Fruit fly (Drosophila melanogaster) whole organism, embryonic: ENCODE data around the gene Nup160.

Experiments used
- Adf1 ChIP-seq: fragments of 200-800 bp; sonication (Bioruptor generic); IDR thresholded peaks from 2 replicates; pipeline ENCODE4 v1.3.6; 2022; ENCODE audit warnings: missing biosample characterization, missing genetic modification characterization
- B-H1 ChIP-seq: fragments of 200-800 bp; sonication (Bioruptor generic); IDR thresholded peaks from 3 replicates; pipeline ENCODE4 v1.3.6; 2022; ENCODE audit warnings: missing biosample characterization, missing genetic modification characterization
- BEAF-32 ChIP-seq: fragments of 200-800 bp; sonication (Bioruptor generic); optimal IDR thresholded peaks from 3 replicates; lab custom pipeline; 2017; ENCODE audit warnings: missing biosample characterization, missing genetic modification characterization, mild to moderate bottlenecking, moderate library complexity, missing genetic modification reagents
- C15 ChIP-seq: fragments of 200-800 bp; sonication (Bioruptor generic); IDR thresholded peaks from 3 replicates; pipeline ENCODE4 v1.3.6; 2022; ENCODE audit warnings: missing biosample characterization, missing genetic modification characterization
- CG10321 ChIP-seq: fragments of 200-800 bp; sonication (Bioruptor generic); IDR thresholded peaks from 2 replicates; pipeline ENCODE4 v1.3.6; 2022; ENCODE audit warnings: missing biosample characterization, missing genetic modification characterization
- CG12071 ChIP-seq: fragments of 200-800 bp; sonication (Bioruptor generic); optimal IDR thresholded peaks from 3 replicates; lab custom pipeline; 2018; ENCODE audit warnings: missing biosample characterization, mild to moderate bottlenecking, missing genetic modification characterization
- CG13287 ChIP-seq: fragments of 200-800 bp; sonication (Bioruptor generic); IDR thresholded peaks from 2 replicates; pipeline ENCODE4 v1.3.6; 2022; ENCODE audit warnings: missing biosample characterization, missing genetic modification characterization; ENCODE audit not compliant: partially characterized antibody
- CG14710 ChIP-seq: fragments of 200-800 bp; sonication (Bioruptor generic); optimal IDR thresholded peaks from 3 replicates; lab custom pipeline; 2019; ENCODE audit warnings: missing biosample characterization, mild to moderate bottlenecking, missing genetic modification characterization, moderate library complexity
- CG15514 ChIP-seq: fragments of 200-800 bp; sonication (Bioruptor generic); optimal IDR thresholded peaks from 3 replicates; lab custom pipeline; 2017; ENCODE audit warnings: missing biosample characterization, missing genetic modification characterization, mild to moderate bottlenecking, moderate library complexity, missing genetic modification reagents
- CG1647 ChIP-seq: fragments of 200-800 bp; sonication (Bioruptor generic); optimal IDR thresholded peaks from 3 replicates; lab custom pipeline; 2016; ENCODE audit warnings: missing biosample characterization, missing genetic modification characterization
- CG18599 ChIP-seq: fragments of 200-800 bp; sonication (Bioruptor generic); optimal IDR thresholded peaks from 3 replicates; lab custom pipeline; 2017; ENCODE audit warnings: missing biosample characterization, missing genetic modification characterization, mild to moderate bottlenecking, moderate library complexity, missing genetic modification reagents
- CG30020 ChIP-seq: fragments of 200-800 bp; optimal IDR thresholded peaks from 2 replicates; lab custom pipeline; 2019; ENCODE audit warnings: missing biosample characterization, mild to moderate bottlenecking, missing genetic modification characterization, moderate library complexity
- CG3065 ChIP-seq: fragments of 200-800 bp; sonication (Bioruptor generic); optimal IDR thresholded peaks from 2 replicates; lab custom pipeline; 2016; ENCODE audit warnings: missing biosample characterization, missing genetic modification characterization
- CG42726 ChIP-seq: fragments of 200-800 bp; sonication (Bioruptor generic); IDR thresholded peaks from 2 replicates; pipeline ENCODE4 v1.3.6; 2022; ENCODE audit warnings: missing biosample characterization, missing genetic modification characterization; ENCODE audit not compliant: partially characterized antibody
- CG9727 ChIP-seq: fragments of 200-800 bp; sonication (Bioruptor generic); optimal IDR thresholded peaks from 3 replicates; lab custom pipeline; 2017; ENCODE audit warnings: missing biosample characterization, mild to moderate bottlenecking, missing genetic modification characterization
- Dek ChIP-seq: fragments of 200-800 bp; sonication (Bioruptor generic); optimal IDR thresholded peaks from 3 replicates; lab custom pipeline; 2019; ENCODE audit warnings: missing biosample characterization, mild to moderate bottlenecking, missing genetic modification characterization, moderate library complexity
- Dll ChIP-seq: fragments of 200-800 bp; sonication (Bioruptor generic); IDR thresholded peaks from 4 replicates; pipeline ENCODE4 v1.3.6; 2022; ENCODE audit warnings: missing biosample characterization, missing genetic modification characterization; ENCODE audit not compliant: partially characterized antibody
- Dp ChIP-seq: fragments of 200-800 bp; sonication (Bioruptor generic); optimal IDR thresholded peaks from 2 replicates; lab custom pipeline; 2018; ENCODE audit warnings: missing biosample characterization, mild to moderate bottlenecking, missing genetic modification characterization, moderate library complexity
- E2f2 ChIP-seq: fragments of 200-800 bp; sonication (Bioruptor generic); IDR thresholded peaks from 2 replicates; pipeline ENCODE4 v1.3.6; 2022; ENCODE audit warnings: missing biosample characterization, missing genetic modification characterization
- Ets65A ChIP-seq: fragments of 200-800 bp; sonication (Bioruptor generic); peaks from one replicate; lab custom pipeline; 2016; ENCODE audit warnings: missing biosample characterization, missing genetic modification characterization
- Fer3 ChIP-seq: fragments of 200-800 bp; sonication (Bioruptor generic); optimal IDR thresholded peaks from 2 replicates; lab custom pipeline; 2018; ENCODE audit warnings: missing biosample characterization, mild to moderate bottlenecking, missing genetic modification characterization, moderate library complexity
- HHEX ChIP-seq: fragments of 200-800 bp; sonication (Bioruptor generic); optimal IDR thresholded peaks from 3 replicates; lab custom pipeline; 2017; ENCODE audit warnings: missing biosample characterization, mild to moderate bottlenecking, missing genetic modification characterization, missing genetic modification reagents
- Hr3 ChIP-seq: fragments of 200-800 bp; sonication (Bioruptor generic); optimal IDR thresholded peaks from 3 replicates; lab custom pipeline; 2016; ENCODE audit warnings: missing biosample characterization, missing genetic modification characterization
- Jarid2 ChIP-seq: fragments of 200-800 bp; sonication (Bioruptor generic); optimal IDR thresholded peaks from 3 replicates; lab custom pipeline; 2017; ENCODE audit warnings: mild to moderate bottlenecking, missing biosample characterization, missing genetic modification reagents, missing genetic modification characterization
- Kr ChIP-seq: fragments of 200-800 bp; sonication (Bioruptor generic); optimal IDR thresholded peaks from 2 replicates; lab custom pipeline; 2017; ENCODE audit warnings: missing biosample characterization, mild to moderate bottlenecking, missing genetic modification characterization
- Max ChIP-seq: fragments of 200-800 bp; sonication (Bioruptor generic); optimal IDR thresholded peaks from 2 replicates; lab custom pipeline; 2016; ENCODE audit warnings: missing biosample characterization, mild to moderate bottlenecking, missing genetic modification characterization
- NC2β ChIP-seq: fragments of 200-800 bp; sonication (Bioruptor generic); optimal IDR thresholded peaks from 2 replicates; lab custom pipeline; 2016; ENCODE audit warnings: missing biosample characterization, missing genetic modification characterization
- Ptx1 ChIP-seq: fragments of 200-800 bp; sonication (Bioruptor generic); IDR thresholded peaks from 2 replicates; pipeline ENCODE4 v1.3.6; 2022; ENCODE audit warnings: missing biosample characterization, missing genetic modification characterization
- Scr ChIP-seq: fragments of 200-800 bp; sonication (Bioruptor generic); IDR thresholded peaks from 2 replicates; pipeline ENCODE4 v1.3.6; 2022; ENCODE audit warnings: missing biosample characterization, missing genetic modification characterization; ENCODE audit not compliant: partially characterized antibody
- Sry-δ ChIP-seq: fragments of 200-800 bp; sonication (Bioruptor generic); optimal IDR thresholded peaks from 2 replicates; lab custom pipeline; 2016; ENCODE audit warnings: missing biosample characterization, missing genetic modification characterization
- Xbp1 ChIP-seq: fragments of 200-800 bp; sonication (Bioruptor generic); optimal IDR thresholded peaks from 3 replicates; lab custom pipeline; 2016; ENCODE audit warnings: missing biosample characterization, mild to moderate bottlenecking, missing genetic modification characterization
- amos ChIP-seq: fragments of 200-800 bp; sonication (Bioruptor generic); IDR thresholded peaks from 2 replicates; pipeline ENCODE4 v1.3.6; 2022; ENCODE audit warnings: missing biosample characterization, missing genetic modification characterization; ENCODE audit not compliant: partially characterized antibody
- br ChIP-seq: fragments of >200 bp; optimal IDR thresholded peaks from 2 replicates; lab custom pipeline; 2017
- caup ChIP-seq: fragments of 200-800 bp; sonication (Bioruptor generic); optimal IDR thresholded peaks from 3 replicates; lab custom pipeline; 2017; ENCODE audit warnings: missing biosample characterization, mild to moderate bottlenecking, missing genetic modification characterization, moderate library complexity; ENCODE audit not compliant: severe bottlenecking
- chinmo ChIP-seq: fragments of 200-800 bp; sonication (Bioruptor generic); IDR thresholded peaks from 4 replicates; pipeline ENCODE4 v1.3.6; 2022; ENCODE audit warnings: missing biosample characterization, missing genetic modification characterization; ENCODE audit not compliant: partially characterized antibody
- dmrt11E ChIP-seq: fragments of 200-800 bp; sonication (Bioruptor generic); optimal IDR thresholded peaks from 3 replicates; lab custom pipeline; 2018; ENCODE audit warnings: missing biosample characterization, mild to moderate bottlenecking, missing genetic modification characterization, moderate library complexity
- dpn ChIP-seq, 2 experiments: fragments of 200-800 bp; sonication (Bioruptor generic); optimal IDR thresholded peaks; 3 replicates each; lab custom pipeline; 2016; ENCODE audit warnings: missing biosample characterization in 2 of 2, missing genetic modification characterization in 2 of 2
- ems ChIP-seq: fragments of 200-800 bp; sonication (Bioruptor generic); optimal IDR thresholded peaks from 3 replicates; lab custom pipeline; 2016; ENCODE audit warnings: missing biosample characterization, missing genetic modification characterization
- lbe ChIP-seq: fragments of 200-800 bp; sonication (Bioruptor generic); optimal IDR thresholded peaks from 2 replicates; lab custom pipeline; 2016; ENCODE audit warnings: missing biosample characterization, mild to moderate bottlenecking, missing genetic modification characterization
- p53 ChIP-seq: fragments of 200-800 bp; sonication (Bioruptor generic); optimal IDR thresholded peaks from 2 replicates; lab custom pipeline; 2016; ENCODE audit warnings: missing biosample characterization, missing genetic modification characterization
- prd ChIP-seq, 3 experiments: fragments of >200 bp in 2 of 3; fragments of 200-800 bp in 1 of 3; sonication (Bioruptor generic) in 1 of 3; optimal IDR thresholded peaks in 2 of 3; IDR thresholded peaks in 1 of 3; 2 replicates in 2 of 3; 3 replicates in 1 of 3; pipeline versions ENCODE4 v1.3.6 to Lab custom; 2017 to 2022; ENCODE audit warnings: missing biosample characterization in 1 of 3, missing genetic modification characterization in 1 of 3
- ranshi ChIP-seq: fragments of 200-800 bp; sonication (Bioruptor generic); IDR thresholded peaks from 2 replicates; pipeline ENCODE4 v1.3.6; 2022; ENCODE audit warnings: missing biosample characterization, missing genetic modification characterization
- sim ChIP-seq: fragments of 200-800 bp; sonication (Bioruptor generic); IDR thresholded peaks from 2 replicates; pipeline ENCODE4 v1.3.6; 2022; ENCODE audit warnings: missing biosample characterization, missing genetic modification characterization
- stwl ChIP-seq: fragments of 200-800 bp; sonication (Bioruptor generic); optimal IDR thresholded peaks from 3 replicates; lab custom pipeline; 2018; ENCODE audit warnings: missing biosample characterization, mild to moderate bottlenecking, missing genetic modification characterization, moderate library complexity
- tin ChIP-seq: fragments of 200-800 bp; sonication (Bioruptor generic); optimal IDR thresholded peaks from 3 replicates; lab custom pipeline; 2016; ENCODE audit warnings: missing biosample characterization, missing genetic modification characterization
- tio ChIP-seq: fragments of 200-800 bp; sonication (Bioruptor generic); optimal IDR thresholded peaks from 2 replicates; lab custom pipeline; 2017; ENCODE audit warnings: missing biosample characterization, missing genetic modification characterization, inconsistent platforms
- zfh1 ChIP-seq: fragments of 200-800 bp; sonication (Bioruptor generic); IDR thresholded peaks from 3 replicates; pipeline ENCODE4 v1.3.6; 2022; ENCODE audit warnings: missing biosample characterization, missing genetic modification characterization
- zfh2 ChIP-seq: fragments of 200-800 bp; sonication (Bioruptor generic); optimal IDR thresholded peaks from 2 replicates; lab custom pipeline; 2016; ENCODE audit warnings: missing biosample characterization, missing genetic modification characterization

Nup160 gene

dm6 chr2L:11130151-11131008, 6.8 kb downstream of the Nup160 start, which contains the start of the genes RfC38 and CG4751:
Gene RfC38, minus strand, starts transcription at chr2L:11130645.
Gene CG4751, plus strand, starts transcription at chr2L:11130737.
- TF ChIP-seq Dek, result no peak
- TF ChIP-seq NC2β (GFP tag; lab: Kevin White, UChicago), result no peak
- TF ChIP-seq tin (GFP tag; lab: Kevin White, UChicago), result no peak
- TF ChIP-seq CG1647, result no peak
- no peak for TF ChIP-seq CG18599 (GFP tag; lab: Kevin White, UChicago)
- TF ChIP-seq CG3065 (GFP tag; lab: Kevin White, UChicago), result no peak
- peak; percentile 72 for TF ChIP-seq Scr (GFP tag; lab: Robert Waterston, UW)
- TF ChIP-seq tio (GFP tag; lab: Kevin White, UChicago), result no peak
- no peak for TF ChIP-seq br (lab: Kevin White, UChicago)
- TF ChIP-seq CG42726 (GFP tag; lab: Robert Waterston, UW), result peak; percentile 52; the same call in 1 of the 2 replicates
- TF ChIP-seq BEAF-32 (GFP tag; lab: Kevin White, UChicago), result peak; percentile 73
- no peak for TF ChIP-seq caup
- no peak for TF ChIP-seq Ptx1
- peak; percentile 48 for TF ChIP-seq Sry-δ
- TF ChIP-seq HHEX (GFP tag; lab: Kevin White, UChicago), result no peak
- peak; percentile 56 for TF ChIP-seq E2f2 (GFP tag; lab: Robert Waterston, UW)
- peak; percentile 48 for TF ChIP-seq stwl (tag; lab: Kevin White, UChicago)
- TF ChIP-seq CG12071 (GFP tag; lab: Kevin White, UChicago), result no peak
- peak; percentile 29 for TF ChIP-seq CG30020 (tag; lab: Kevin White, UChicago)
- peak in 1 of 2 experiments; percentile 22 for TF ChIP-seq dpn (GFP tag; optimal IDR thresholded peaks at IDR 0.05; lab: Kevin White, UChicago)
- no peak for TF ChIP-seq B-H1
- no peak for TF ChIP-seq zfh1 (GFP tag; lab: Robert Waterston, UW)
- TF ChIP-seq dmrt11E (tag; lab: Kevin White, UChicago), result peak; percentile 12
- TF ChIP-seq Max (GFP tag; lab: Kevin White, UChicago), result peak; percentile 2
- peak; percentile 19 for TF ChIP-seq p53
- TF ChIP-seq Dll (GFP tag; lab: Robert Waterston, UW), result peak; percentile 84
- peak; percentile 76 for TF ChIP-seq CG13287 (GFP tag; lab: Robert Waterston, UW)
- no peak for TF ChIP-seq zfh2 (GFP tag; lab: Kevin White, UChicago)
- no peak for TF ChIP-seq lbe
- TF ChIP-seq Hr3, result peak; percentile 18
- peak; percentile 19 for TF ChIP-seq Fer3 (tag; lab: Kevin White, UChicago)
- TF ChIP-seq prd (optimal IDR thresholded peaks at IDR 0.05; lab: Kevin White, UChicago), result no peak
- TF ChIP-seq prd (GFP tag; IDR thresholded peaks at IDR 0.05; lab: Robert Waterston, UW), result no peak
- 0 out of 4 replicates have a peak, but pooled peaks have one; percentile 57 for TF ChIP-seq chinmo (GFP tag; lab: Robert Waterston, UW)
- TF ChIP-seq sim (GFP tag; lab: Robert Waterston, UW), result no peak
- no peak for TF ChIP-seq ranshi (GFP tag; lab: Robert Waterston, UW)
- no peak for TF ChIP-seq ems (GFP tag; lab: Kevin White, UChicago)
- peak; percentile 22 for TF ChIP-seq Xbp1
- no peak for TF ChIP-seq Kr (GFP tag; lab: Kevin White, UChicago)
- peak; percentile 3 for TF ChIP-seq CG9727 (GFP tag; lab: Kevin White, UChicago)
- peak; percentile 8 for TF ChIP-seq Jarid2 (GFP tag; lab: Kevin White, UChicago)
- TF ChIP-seq CG15514 (GFP tag; lab: Kevin White, UChicago), result peak; percentile 46
- TF ChIP-seq Ets65A (GFP tag; lab: Kevin White, UChicago), result peak; percentile 59
- TF ChIP-seq Dp, result peak; percentile 65
- TF ChIP-seq CG14710 (tag; lab: Kevin White, UChicago), result peak; percentile 65
- TF ChIP-seq amos (GFP tag; lab: Robert Waterston, UW), result peak; percentile 65
- no peak for TF ChIP-seq CG10321 (GFP tag; lab: Robert Waterston, UW)
- no peak for TF ChIP-seq C15 (GFP tag; lab: Robert Waterston, UW)
- TF ChIP-seq Adf1 (GFP tag; lab: Robert Waterston, UW), result peak; percentile 20; the same call in 1 of the 2 replicates
